Worm (Caenorhabditis elegans) whole organism, L1 larva: Measurements from ENCODE around the gene dyf-3.

Source experiments
- egl-27 ChIP-seq, 2 experiments: fragments of 150-350 bp in 1 of 2; sonication (generic microtip); optimal IDR thresholded peaks; 3 replicates each; lab custom pipeline; 2017 to 2018; ENCODE audit warnings: missing biosample characterization in 2 of 2, missing genetic modification characterization in 2 of 2, missing genetic modification reagents in 2 of 2
- elt-2 ChIP-seq: sonication (generic microtip); optimal IDR thresholded peaks from 2 replicates; lab custom pipeline; 2016; ENCODE audit warnings: missing genetic modification characterization, mild to moderate bottlenecking, inconsistent platforms, missing compliant biosample characterization, missing genetic modification reagents
- fkh-10 ChIP-seq: sonication (generic microtip); optimal IDR thresholded peaks from 2 replicates; lab custom pipeline; 2017; ENCODE audit warnings: missing biosample characterization, missing genetic modification reagents, missing genetic modification characterization
- lin-14 ChIP-seq: fragments of 200-800 bp; sonication (Bioruptor generic); optimal IDR thresholded peaks from 2 replicates; lab custom pipeline; 2018; ENCODE audit warnings: mild to moderate bottlenecking, missing genetic modification characterization, moderate library complexity, missing compliant biosample characterization
- lin-39 ChIP-seq: fragments of 150-350 bp; optimal IDR thresholded peaks from 2 replicates; lab custom pipeline; 2014; ENCODE audit warnings: missing biosample characterization, missing genetic modification reagents, missing genetic modification characterization
- lsy-2 ChIP-seq, 2 experiments: fragments of 150-350 bp; optimal IDR thresholded peaks; 2 replicates each; lab custom pipeline; 2014; ENCODE audit warnings: missing biosample characterization in 2 of 2, missing genetic modification characterization in 2 of 2
- mdl-1 ChIP-seq, 2 experiments: fragments of 150-350 bp; optimal IDR thresholded peaks; 2 replicates each; lab custom pipeline; 2014 to 2017; ENCODE audit warnings: missing biosample characterization in 2 of 2, missing genetic modification characterization in 2 of 2, inconsistent platforms in 1 of 2
- nhr-11 ChIP-seq: fragments of 150-350 bp; optimal IDR thresholded peaks from 2 replicates; lab custom pipeline; 2014; ENCODE audit warnings: missing biosample characterization, missing genetic modification characterization
- pqm-1 ChIP-seq: sonication (generic microtip); optimal IDR thresholded peaks from 3 replicates; lab custom pipeline; 2017; ENCODE audit warnings: missing biosample characterization, missing genetic modification characterization
- unc-62 ChIP-seq: fragments of 150-350 bp; optimal IDR thresholded peaks from 2 replicates; lab custom pipeline; 2014; ENCODE audit warnings: missing biosample characterization, missing genetic modification reagents, missing genetic modification characterization
- zag-1 ChIP-seq: fragments of 150-350 bp; optimal IDR thresholded peaks from 2 replicates; lab custom pipeline; 2014; ENCODE audit warnings: missing biosample characterization, missing genetic modification characterization
- ztf-11 ChIP-seq, 2 experiments: sonication (generic microtip); optimal IDR thresholded peaks; 2 replicates each; lab custom pipeline; 2016 to 2017; ENCODE audit warnings: missing genetic modification characterization in 2 of 2, missing biosample characterization in 1 of 2, missing compliant biosample characterization in 1 of 2

DNA sequence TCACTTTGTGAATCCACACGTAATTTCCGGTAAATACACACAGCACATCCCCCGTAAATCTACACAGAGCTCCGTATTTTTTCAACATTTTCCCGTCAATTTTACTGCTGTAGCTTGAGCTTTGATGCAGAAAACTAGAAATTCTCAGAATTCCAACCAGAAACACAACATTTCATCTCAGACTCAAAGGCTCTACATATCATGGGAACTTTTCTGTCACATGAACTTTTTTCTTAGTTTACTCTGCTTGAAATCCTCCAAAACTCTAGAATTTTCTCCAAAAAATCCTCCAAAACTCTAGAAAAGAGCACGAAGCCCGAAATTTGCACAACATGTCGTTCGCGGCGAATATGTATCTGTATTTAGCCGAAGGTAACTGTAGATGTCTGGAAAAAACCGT is 35.8 kb downstream of the dyf-3 start, which contains the start of gene Y55H10A.2:
- no peak for TF ChIP-seq lsy-2 (tag; optimal IDR thresholded peaks at IDR 0.05; lab: Kevin White, UChicago)
- no peak for TF ChIP-seq lin-39
- no peak for TF ChIP-seq elt-2
- TF ChIP-seq lin-14 (GFP tag; lab: Kevin White, UChicago): no peak
- no peak for TF ChIP-seq pqm-1 (tag; lab: Kevin White, UChicago)
- no peak for TF ChIP-seq unc-62 (GFP tag; lab: Kevin White, UChicago)
- TF ChIP-seq egl-27 (tag; optimal IDR thresholded peaks at IDR 0.05; lab: Kevin White, UChicago): no peak
- no peak for TF ChIP-seq fkh-10
- TF ChIP-seq mdl-1 (tag; optimal IDR thresholded peaks at IDR 0.05; lab: Kevin White, UChicago): no peak
- no peak for TF ChIP-seq nhr-11 (tag; lab: Kevin White, UChicago)
- TF ChIP-seq ztf-11 (tag; optimal IDR thresholded peaks at IDR 0.05; lab: Kevin White, UChicago): no peak
- TF ChIP-seq zag-1 (tag; lab: Kevin White, UChicago): no peak
